Worm (Caenorhabditis elegans) whole organism, mixed stage, embryonic: ENCODE data around the gene srxa-1.

Experiments
- M03D4.4 ChIP-seq: sonication (generic microtip); optimal IDR thresholded peaks from 2 replicates; lab custom pipeline; 2017; ENCODE audit warnings: mild to moderate bottlenecking, missing genetic modification characterization, missing compliant biosample characterization
- bed-3 ChIP-seq: fragments of 200-800 bp; sonication (Bioruptor generic); optimal IDR thresholded peaks from 3 replicates; lab custom pipeline; 2018; ENCODE audit warnings: mild to moderate bottlenecking, missing genetic modification characterization, moderate library complexity, missing compliant biosample characterization
- blmp-1 ChIP-seq: fragments of 150-350 bp; optimal IDR thresholded peaks from 2 replicates; lab custom pipeline; 2014; ENCODE audit warnings: missing biosample characterization, missing genetic modification characterization
- ceh-39 ChIP-seq: fragments of 150-350 bp; optimal IDR thresholded peaks from 2 replicates; lab custom pipeline; 2014; ENCODE audit warnings: missing biosample characterization, missing genetic modification characterization
- ceh-43 ChIP-seq: fragments of 200-800 bp; sonication (Bioruptor generic); optimal IDR thresholded peaks from 2 replicates; lab custom pipeline; 2018; ENCODE audit warnings: mild to moderate bottlenecking, missing genetic modification characterization, moderate library complexity, missing compliant biosample characterization
- ceh-83 ChIP-seq: fragments of 200-800 bp; sonication (Bioruptor generic); optimal IDR thresholded peaks from 2 replicates; lab custom pipeline; 2018; ENCODE audit warnings: mild to moderate bottlenecking, missing genetic modification characterization, missing compliant biosample characterization
- ces-1 ChIP-seq: fragments of 150-350 bp; optimal IDR thresholded peaks from 2 replicates; lab custom pipeline; 2014; ENCODE audit warnings: missing biosample characterization, missing genetic modification reagents, missing genetic modification characterization
- cnd-1 ChIP-seq: fragments of 200-800 bp; sonication (Bioruptor generic); optimal IDR thresholded peaks from 2 replicates; lab custom pipeline; 2018; ENCODE audit warnings: mild to moderate bottlenecking, missing genetic modification characterization, missing compliant biosample characterization
- drap-1 ChIP-seq: fragments of 200-800 bp; sonication (Bioruptor generic); optimal IDR thresholded peaks from 3 replicates; lab custom pipeline; 2018; ENCODE audit warnings: mild to moderate bottlenecking, missing genetic modification characterization, missing compliant biosample characterization
- flh-1 ChIP-seq: fragments of 200-800 bp; sonication (Bioruptor generic); optimal IDR thresholded peaks from 2 replicates; lab custom pipeline; 2018; ENCODE audit warnings: mild to moderate bottlenecking, missing genetic modification characterization, moderate library complexity, missing compliant biosample characterization
- ham-2 ChIP-seq: fragments of 200-800 bp; sonication (Bioruptor generic); optimal IDR thresholded peaks from 2 replicates; lab custom pipeline; 2018; ENCODE audit warnings: mild to moderate bottlenecking, missing genetic modification characterization, missing compliant biosample characterization
- hlh-1 ChIP-seq: fragments of 150-350 bp; optimal IDR thresholded peaks from 2 replicates; lab custom pipeline; 2014; ENCODE audit warnings: missing biosample characterization, missing genetic modification reagents, missing genetic modification characterization
- lin-13 ChIP-seq: fragments of 150-350 bp; optimal IDR thresholded peaks from 2 replicates; lab custom pipeline; 2014; ENCODE audit warnings: missing biosample characterization, missing genetic modification characterization
- lin-32 ChIP-seq: fragments of 200-800 bp; sonication (Bioruptor generic); optimal IDR thresholded peaks from 2 replicates; lab custom pipeline; 2018; ENCODE audit warnings: mild to moderate bottlenecking, missing genetic modification characterization, missing compliant biosample characterization
- lsy-2 ChIP-seq: fragments of 150-350 bp; optimal IDR thresholded peaks from 2 replicates; lab custom pipeline; 2014; ENCODE audit warnings: missing biosample characterization, missing genetic modification characterization
- mab-5 ChIP-seq: fragments of 150-350 bp; optimal IDR thresholded peaks from 2 replicates; lab custom pipeline; 2014; ENCODE audit warnings: missing biosample characterization, missing genetic modification characterization
- mep-1 ChIP-seq: fragments of 150-350 bp; optimal IDR thresholded peaks from 2 replicates; lab custom pipeline; 2017; ENCODE audit warnings: missing biosample characterization, missing genetic modification reagents, missing genetic modification characterization, inconsistent platforms
- mls-2 ChIP-seq: sonication (generic microtip); optimal IDR thresholded peaks from 2 replicates; lab custom pipeline; 2016; ENCODE audit warnings: mild to moderate bottlenecking, missing genetic modification characterization, moderate library complexity, missing compliant biosample characterization
- nhr-12 ChIP-seq: fragments of 150-350 bp; optimal IDR thresholded peaks from 2 replicates; lab custom pipeline; 2014; ENCODE audit warnings: missing biosample characterization, missing genetic modification characterization
- nhr-2 ChIP-seq: fragments of 150-350 bp; optimal IDR thresholded peaks from 2 replicates; lab custom pipeline; 2014; ENCODE audit warnings: missing biosample characterization, missing genetic modification characterization
- nhr-237 ChIP-seq: fragments of 150-350 bp; optimal IDR thresholded peaks from 2 replicates; lab custom pipeline; 2014; ENCODE audit warnings: missing biosample characterization, missing genetic modification characterization
- nhr-28 ChIP-seq: fragments of 150-350 bp; optimal IDR thresholded peaks from 2 replicates; lab custom pipeline; 2014; ENCODE audit warnings: missing biosample characterization, missing genetic modification characterization
- nhr-76 ChIP-seq: sonication (generic microtip); optimal IDR thresholded peaks from 2 replicates; lab custom pipeline; 2017; ENCODE audit warnings: missing biosample characterization, missing genetic modification characterization
- pha-4 ChIP-seq: fragments of 150-350 bp; optimal IDR thresholded peaks from 2 replicates; lab custom pipeline; 2018; ENCODE audit warnings: missing biosample characterization, missing genetic modification reagents, missing genetic modification characterization
- sem-2 ChIP-seq: fragments of 200-800 bp; sonication (Bioruptor generic); optimal IDR thresholded peaks from 2 replicates; lab custom pipeline; 2018; ENCODE audit warnings: mild to moderate bottlenecking, missing genetic modification characterization, missing compliant biosample characterization
- snpc-4 ChIP-seq: fragments of 150-350 bp; optimal IDR thresholded peaks from 2 replicates; lab custom pipeline; 2014; ENCODE audit warnings: missing biosample characterization, missing genetic modification characterization
- sptf-1 ChIP-seq: sonication (generic microtip); optimal IDR thresholded peaks from 2 replicates; lab custom pipeline; 2017; ENCODE audit warnings: mild to moderate bottlenecking, missing genetic modification characterization, moderate library complexity, missing compliant biosample characterization
- tbx-8 ChIP-seq: fragments of 200-800 bp; sonication (Bioruptor generic); optimal IDR thresholded peaks from 2 replicates; lab custom pipeline; 2018; ENCODE audit warnings: mild to moderate bottlenecking, missing genetic modification characterization, moderate library complexity, missing compliant biosample characterization
- unc-120 ChIP-seq: sonication (generic microtip); optimal IDR thresholded peaks from 2 replicates; lab custom pipeline; 2017; ENCODE audit warnings: missing genetic modification characterization, missing compliant biosample characterization; ENCODE audit not compliant: poor library complexity, severe bottlenecking
- unc-39 ChIP-seq: fragments of 150-350 bp; optimal IDR thresholded peaks from 2 replicates; lab custom pipeline; 2014; ENCODE audit warnings: missing biosample characterization, missing genetic modification characterization
- unc-62 ChIP-seq: fragments of 150-350 bp; optimal IDR thresholded peaks from 2 replicates; lab custom pipeline; 2014; ENCODE audit warnings: missing biosample characterization, missing genetic modification reagents, missing genetic modification characterization
- zip-8 ChIP-seq: fragments of 150-350 bp; optimal IDR thresholded peaks from 2 replicates; lab custom pipeline; 2014; ENCODE audit warnings: missing biosample characterization, missing genetic modification characterization
- ztf-11 ChIP-seq: fragments of 150-350 bp; optimal IDR thresholded peaks from 2 replicates; lab custom pipeline; 2014; ENCODE audit warnings: missing biosample characterization, missing genetic modification characterization

The srxa-1 gene

DNA sequence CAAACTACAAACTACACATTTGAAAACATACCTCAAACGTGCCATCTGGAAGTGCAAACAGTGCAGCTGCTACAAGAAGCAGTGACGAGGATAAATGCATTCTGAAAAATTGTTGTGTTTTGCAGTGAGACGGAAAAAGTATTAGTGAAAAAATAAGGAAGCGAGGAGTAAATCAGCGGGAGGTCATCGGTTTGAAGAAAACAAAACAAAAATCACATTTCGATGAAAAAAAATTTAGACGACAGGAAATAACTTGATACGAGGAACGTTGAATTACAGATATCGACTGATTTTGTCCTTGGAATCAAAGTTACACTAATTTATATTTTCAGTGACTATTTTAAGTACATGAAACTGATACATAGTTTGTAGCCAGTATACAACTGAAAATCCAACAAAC, 40.3 kb upstream of the srxa-1 start, which contains the start of gene F53F8.4:
TSS of gene F53F8.4 (minus strand) at position 101 of the 400 bp plus-strand sequence.
- TF ChIP-seq pha-4 = no peak
- TF ChIP-seq ceh-39 (tag; lab: Kevin White, UChicago) = no peak
- TF ChIP-seq ceh-83 (GFP tag; lab: Kevin White, UChicago) = no peak
- TF ChIP-seq mls-2 (tag; lab: Kevin White, UChicago) = no peak
- TF ChIP-seq blmp-1 (tag; lab: Kevin White, UChicago) = no peak
- TF ChIP-seq nhr-237 = no peak
- TF ChIP-seq hlh-1 (tag; lab: Kevin White, UChicago) = no peak
- no peak for TF ChIP-seq lsy-2 (tag; lab: Kevin White, UChicago)
- TF ChIP-seq drap-1 = no peak
- no peak for TF ChIP-seq nhr-76 (tag; lab: Kevin White, UChicago)
- no peak for TF ChIP-seq lin-32 (GFP tag; lab: Kevin White, UChicago)
- no peak for TF ChIP-seq nhr-28 (tag; lab: Kevin White, UChicago)
- TF ChIP-seq lin-13 (tag; lab: Kevin White, UChicago) = no peak
- TF ChIP-seq nhr-12 (tag; lab: Kevin White, UChicago) = no peak
- no peak for TF ChIP-seq cnd-1

DNA sequence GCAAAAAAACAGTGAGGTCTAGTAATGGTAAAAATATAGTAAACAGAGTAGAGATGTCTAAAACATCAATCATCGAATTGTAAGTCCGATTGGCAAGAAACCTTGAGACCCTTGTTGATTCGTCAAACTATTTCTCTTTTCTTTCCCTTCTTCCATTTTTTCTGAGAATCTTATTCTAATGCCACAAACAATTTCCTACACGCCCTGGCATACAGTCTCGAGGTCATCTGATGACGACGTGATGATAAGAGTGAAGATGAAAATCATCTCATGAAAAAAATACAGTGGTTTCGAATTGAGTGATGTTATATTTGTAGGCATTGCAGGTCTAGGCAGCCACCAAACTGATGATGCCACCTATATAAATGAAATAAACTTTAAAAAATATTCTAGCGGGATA, 39.0 kb upstream of the srxa-1 start:
- TF ChIP-seq snpc-4 (tag; lab: Kevin White, UChicago) = no peak
- no peak for TF ChIP-seq tbx-8 (GFP tag; lab: Kevin White, UChicago)
- TF ChIP-seq mls-2 (tag; lab: Kevin White, UChicago) = no peak
- TF ChIP-seq blmp-1 (tag; lab: Kevin White, UChicago) = no peak

- TF ChIP-seq bed-3 (peak; percentile 53), flh-1 (GFP tag; lab: Kevin White, UChicago) (peak; percentile 18), lin-32 (GFP tag; lab: Kevin White, UChicago) (peak; percentile 48), cnd-1 (peak; percentile 79), ceh-39 (tag; lab: Kevin White, UChicago) (no peak), ceh-83 (GFP tag; lab: Kevin White, UChicago) (peak; percentile 79), mep-1 (tag; lab: Kevin White, UChicago) (peak; percentile 45), ham-2 (GFP tag; lab: Kevin White, UChicago) (peak; percentile 65), nhr-2 (tag; lab: Kevin White, UChicago) (no peak), unc-62 (GFP tag; lab: Kevin White, UChicago) (no peak), tbx-8 (GFP tag; lab: Kevin White, UChicago) (peak; percentile 49), ceh-43 (GFP tag; lab: Kevin White, UChicago) (peak; percentile 49), sptf-1 (peak; percentile 87), ces-1 (GFP tag; lab: Kevin White, UChicago) (no peak), drap-1 (peak; percentile 94), mls-2 (tag; lab: Kevin White, UChicago) (peak; percentile 57), M03D4.4 (tag; lab: Kevin White, UChicago) (peak; percentile 71), unc-120 (peak; percentile 47), sem-2 (GFP tag; lab: Kevin White, UChicago) (peak; percentile 45), unc-39 (tag; lab: Kevin White, UChicago) (no peak)
These were observed 37.9 kb upstream of the srxa-1 start for ce11 chrV:20693968-20694367.

ce11 chrV:20698266-20698665, 33.6 kb upstream of the srxa-1 start, which contains the start of gene F53F8.7:
TSS of gene F53F8.7 (minus strand) at chrV:20698366.
- TF ChIP-seq blmp-1 (tag; lab: Kevin White, UChicago) (no peak), hlh-1 (tag; lab: Kevin White, UChicago) (no peak), zip-8 (tag; lab: Kevin White, UChicago) (no peak), nhr-28 (tag; lab: Kevin White, UChicago) (no peak), lin-13 (tag; lab: Kevin White, UChicago) (no peak), mab-5 (tag; lab: Kevin White, UChicago) (no peak), ztf-11 (tag; lab: Kevin White, UChicago) (no peak), drap-1 (no peak), nhr-2 (tag; lab: Kevin White, UChicago) (no peak), bed-3 (no peak), unc-120 (no peak)
- TF ChIP-seq, all 35 proteins: peak for 0
